Worm (Caenorhabditis elegans): Measurements from ENCODE around the gene R102.11.
"Not testable (repeated sequence)": the region's sequence is repeated elsewhere in the genome, so short reads cannot be mapped to it uniquely, and the experiment has no call there.

The R102.11 gene

DNA sequence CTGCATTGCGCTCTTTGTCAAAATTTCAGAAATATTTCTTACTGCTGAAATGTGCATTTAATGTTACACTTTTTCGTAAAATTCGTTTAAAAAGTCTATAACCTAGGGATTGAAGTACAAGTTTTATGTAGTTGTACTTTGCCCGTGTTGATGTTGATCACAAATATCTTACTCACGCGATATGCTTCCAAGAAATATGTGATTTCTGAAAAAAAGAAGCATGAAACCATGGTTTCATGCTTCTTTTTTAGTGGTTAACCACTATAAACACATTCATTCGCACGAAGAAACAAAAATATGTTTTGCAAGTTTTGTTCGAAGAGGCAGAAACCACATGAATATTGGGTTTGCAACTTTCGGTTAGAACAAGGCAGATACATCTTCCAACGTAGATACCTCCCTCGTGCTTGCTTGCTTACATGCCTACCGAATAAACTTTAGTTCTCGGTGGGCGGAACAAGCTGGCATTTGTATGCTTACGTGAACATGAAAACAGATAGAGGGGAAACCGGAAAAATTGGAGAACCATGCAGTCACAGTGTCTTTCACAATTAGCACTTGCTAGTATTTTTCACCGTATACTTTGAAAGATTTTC is 10.5 kb downstream of the R102.11 start, which contains the start of gene R102.3:
Gene R102.3, plus strand, starts transcription at position 546 of the 596 bp plus-strand sequence.
- TF ChIP-seq nhr-2 (tag; optimal IDR thresholded peaks at IDR 0.05) = no peak
- no peak for TF ChIP-seq tbx-8 (GFP tag; optimal IDR thresholded peaks at IDR 0.05)
- no peak for TF ChIP-seq hlh-1 (tag; optimal IDR thresholded peaks at IDR 0.05)
- TF ChIP-seq ham-2 (GFP tag; optimal IDR thresholded peaks at IDR 0.05) = no peak
- no peak for TF ChIP-seq bed-3 (GFP tag; optimal IDR thresholded peaks at IDR 0.05)
- no peak for TF ChIP-seq elt-1 (tag; optimal IDR thresholded peaks at IDR 0.05; ENCODE audit: borderline replicate concordance, insufficient read depth)
- no peak for TF ChIP-seq elt-3 (tag; optimal IDR thresholded peaks at IDR 0.05)
- no peak for TF ChIP-seq ceh-39 (tag; optimal IDR thresholded peaks at IDR 0.05)
- no peak for TF ChIP-seq ztf-11 (tag; optimal IDR thresholded peaks at IDR 0.05)
- TF ChIP-seq lin-32 (GFP tag; optimal IDR thresholded peaks at IDR 0.05) = no peak
- TF ChIP-seq nhr-76 (tag; optimal IDR thresholded peaks at IDR 0.05) = no peak
- TF ChIP-seq pha-4 (tag; optimal IDR thresholded peaks at IDR 0.05) = no peak
- TF ChIP-seq unc-39 (tag; optimal IDR thresholded peaks at IDR 0.05) = no peak
- no peak for TF ChIP-seq nhr-12 (tag; optimal IDR thresholded peaks at IDR 0.05)
- TF ChIP-seq mls-2 (tag; optimal IDR thresholded peaks at IDR 0.05) = no peak
- no peak for TF ChIP-seq mep-1 (tag; optimal IDR thresholded peaks at IDR 0.05)
- no peak for TF ChIP-seq ces-1 (GFP tag; optimal IDR thresholded peaks at IDR 0.05)
- TF ChIP-seq mab-5 (tag; optimal IDR thresholded peaks at IDR 0.05) = no peak
- no peak for TF ChIP-seq zip-8 (tag; optimal IDR thresholded peaks at IDR 0.05)

DNA sequence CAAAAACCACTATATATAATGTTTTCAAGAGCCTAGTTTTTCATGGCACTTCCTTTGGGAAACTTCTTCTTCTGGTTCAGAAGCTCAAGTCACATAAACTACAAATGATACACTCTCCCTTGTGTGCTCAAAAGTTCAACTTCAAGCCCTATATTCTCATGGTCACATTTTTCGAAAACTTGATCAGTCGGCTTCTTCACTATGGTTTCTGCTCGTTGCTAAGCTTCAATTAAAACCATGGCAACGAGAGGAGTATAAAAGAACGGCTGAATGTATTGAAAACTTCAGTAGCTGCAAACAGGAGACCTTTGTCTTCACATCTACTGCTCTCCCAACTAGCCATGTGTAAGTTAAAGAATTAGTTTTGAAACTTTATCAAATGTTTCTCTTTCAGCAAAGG is 12.3 kb downstream of the R102.11 start, which contains the start of gene R102.2:
Gene R102.2, plus strand, starts transcription at position 301 of the 400 bp plus-strand sequence.
- not testable (repeated sequence) for TF ChIP-seq ces-1 (GFP tag; optimal IDR thresholded peaks at IDR 0.05); ceh-83 (GFP tag; optimal IDR thresholded peaks at IDR 0.05); snpc-4 (tag; optimal IDR thresholded peaks at IDR 0.05)

DNA sequence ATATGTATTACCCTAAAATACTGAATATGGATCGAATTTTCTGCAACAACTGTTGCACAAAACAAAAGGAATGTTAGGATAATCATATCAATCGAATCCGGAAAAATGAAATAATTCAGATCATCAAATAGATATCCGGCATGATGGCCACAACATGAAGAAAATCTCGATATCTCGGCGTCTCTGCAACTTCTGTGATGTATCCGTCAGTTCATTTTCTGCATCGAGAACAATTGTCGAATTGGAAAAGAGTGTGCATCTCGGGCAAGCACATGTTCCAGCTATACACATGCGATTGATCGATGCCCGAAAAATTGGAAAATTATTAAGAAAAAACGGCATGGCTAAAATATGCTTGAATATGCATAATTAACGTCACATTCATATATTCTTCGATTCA is 13.8 kb downstream of the R102.11 start, which contains the start of the genes K08C7.6 and R102.1:
Gene K08C7.6, minus strand, starts transcription at position 101 of the 400 bp plus-strand sequence.
Gene R102.1, plus strand, starts transcription at position 291 of the 400 bp plus-strand sequence.
- TF ChIP-seq mab-5 (tag; optimal IDR thresholded peaks at IDR 0.05) = no peak
- TF ChIP-seq tbx-8 (GFP tag; optimal IDR thresholded peaks at IDR 0.05) = no peak
- TF ChIP-seq nhr-2 (tag; optimal IDR thresholded peaks at IDR 0.05) = no peak
- no peak for TF ChIP-seq pha-4 (tag; optimal IDR thresholded peaks at IDR 0.05)
- no peak for TF ChIP-seq ces-1 (GFP tag; optimal IDR thresholded peaks at IDR 0.05)
- TF ChIP-seq unc-120 (tag; optimal IDR thresholded peaks at IDR 0.05; ENCODE audit: poor library complexity, severe bottlenecking) = peak; percentile 16
- TF ChIP-seq lsy-2 (tag; optimal IDR thresholded peaks at IDR 0.05) = no peak
- no peak for TF ChIP-seq lin-13 (tag; optimal IDR thresholded peaks at IDR 0.05)

DNA sequence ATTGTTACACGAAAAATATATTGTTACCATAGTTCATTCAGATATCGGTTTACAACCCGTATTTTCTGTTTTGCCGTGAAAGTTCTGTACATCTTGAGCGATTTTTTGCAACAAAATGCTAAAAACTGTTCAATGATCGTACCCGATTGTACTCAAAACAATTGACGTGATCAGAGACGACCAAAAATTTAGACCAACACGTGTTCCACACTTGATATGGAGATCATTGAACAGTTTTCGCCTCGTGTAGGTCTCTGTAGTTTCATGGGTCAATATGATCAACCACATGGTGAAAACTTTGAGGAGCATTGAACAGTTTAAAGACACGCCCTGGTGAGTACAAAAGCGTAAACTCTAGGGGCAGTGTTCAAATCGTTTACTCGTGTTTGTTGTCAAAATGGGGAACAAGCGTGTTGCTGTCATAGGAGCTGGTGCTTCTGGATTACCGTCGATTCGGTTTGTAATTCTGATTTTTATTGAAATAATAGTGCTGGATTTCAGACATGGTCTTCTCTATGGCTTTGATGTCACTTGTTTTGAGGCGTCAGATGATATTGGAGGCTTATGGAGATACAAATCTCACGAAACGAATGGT is 17.3 kb downstream of the R102.11 start, which contains the start of gene fmo-2:
Gene fmo-2, plus strand, starts transcription at position 370 of the 595 bp plus-strand sequence.
- no peak for TF ChIP-seq lin-13 (tag; optimal IDR thresholded peaks at IDR 0.05)
- no peak for TF ChIP-seq flh-1 (GFP tag; optimal IDR thresholded peaks at IDR 0.05)
- no peak for TF ChIP-seq snpc-4 (tag; optimal IDR thresholded peaks at IDR 0.05)
- TF ChIP-seq lsy-2 (tag; optimal IDR thresholded peaks at IDR 0.05) = no peak
- TF ChIP-seq elt-1 (tag; optimal IDR thresholded peaks at IDR 0.05; ENCODE audit: borderline replicate concordance, insufficient read depth) = no peak
- no peak for TF ChIP-seq mab-5 (tag; optimal IDR thresholded peaks at IDR 0.05)
- no peak for TF ChIP-seq mls-2 (tag; optimal IDR thresholded peaks at IDR 0.05)
- TF ChIP-seq mep-1 (tag; optimal IDR thresholded peaks at IDR 0.05) = no peak
- no peak for TF ChIP-seq nhr-12 (tag; optimal IDR thresholded peaks at IDR 0.05)
- no peak for TF ChIP-seq ceh-83 (GFP tag; optimal IDR thresholded peaks at IDR 0.05)
- TF ChIP-seq hlh-1 (tag; optimal IDR thresholded peaks at IDR 0.05) = no peak
- no peak for TF ChIP-seq ceh-43 (GFP tag; optimal IDR thresholded peaks at IDR 0.05)
- no peak for TF ChIP-seq nhr-237 (tag; optimal IDR thresholded peaks at IDR 0.05)
- no peak for TF ChIP-seq zip-8 (tag; optimal IDR thresholded peaks at IDR 0.05)
- no peak for TF ChIP-seq blmp-1 (tag; optimal IDR thresholded peaks at IDR 0.05)
- no peak for TF ChIP-seq sem-2 (GFP tag; optimal IDR thresholded peaks at IDR 0.05)
- TF ChIP-seq cnd-1 (tag; optimal IDR thresholded peaks at IDR 0.05) = no peak
- no peak for TF ChIP-seq M03D4.4 (tag; optimal IDR thresholded peaks at IDR 0.05)
- no peak for TF ChIP-seq ham-2 (GFP tag; optimal IDR thresholded peaks at IDR 0.05)
- TF ChIP-seq unc-39 (tag; optimal IDR thresholded peaks at IDR 0.05) = no peak
